Worm (Caenorhabditis elegans) whole organism, mixed stage, embryonic: ENCODE data around the gene fipr-1.

Experiments used
- ceh-43 ChIP-seq: fragments of 200-800 bp; sonication (Bioruptor generic); optimal IDR thresholded peaks from 2 replicates; lab custom pipeline; 2018; ENCODE audit warnings: mild to moderate bottlenecking, missing genetic modification characterization, moderate library complexity, missing compliant biosample characterization
- ceh-83 ChIP-seq: fragments of 200-800 bp; sonication (Bioruptor generic); optimal IDR thresholded peaks from 2 replicates; lab custom pipeline; 2018; ENCODE audit warnings: mild to moderate bottlenecking, missing genetic modification characterization, missing compliant biosample characterization
- nhr-237 ChIP-seq: fragments of 150-350 bp; optimal IDR thresholded peaks from 2 replicates; lab custom pipeline; 2014; ENCODE audit warnings: missing biosample characterization, missing genetic modification characterization
- nhr-28 ChIP-seq: fragments of 150-350 bp; optimal IDR thresholded peaks from 2 replicates; lab custom pipeline; 2014; ENCODE audit warnings: missing biosample characterization, missing genetic modification characterization
- pha-4 ChIP-seq: fragments of 150-350 bp; optimal IDR thresholded peaks from 2 replicates; lab custom pipeline; 2018; ENCODE audit warnings: missing biosample characterization, missing genetic modification reagents, missing genetic modification characterization
- sptf-1 ChIP-seq: sonication (generic microtip); optimal IDR thresholded peaks from 2 replicates; lab custom pipeline; 2017; ENCODE audit warnings: mild to moderate bottlenecking, missing genetic modification characterization, moderate library complexity, missing compliant biosample characterization
- unc-39 ChIP-seq: fragments of 150-350 bp; optimal IDR thresholded peaks from 2 replicates; lab custom pipeline; 2014; ENCODE audit warnings: missing biosample characterization, missing genetic modification characterization
- unc-62 ChIP-seq: fragments of 150-350 bp; optimal IDR thresholded peaks from 2 replicates; lab custom pipeline; 2014; ENCODE audit warnings: missing biosample characterization, missing genetic modification reagents, missing genetic modification characterization
- ztf-11 ChIP-seq: fragments of 150-350 bp; optimal IDR thresholded peaks from 2 replicates; lab custom pipeline; 2014; ENCODE audit warnings: missing biosample characterization, missing genetic modification characterization

- TF ChIP-seq nhr-237 (no peak), unc-39 (tag; lab: Kevin White, UChicago) (no peak), nhr-28 (no peak), unc-62 (GFP tag; lab: Kevin White, UChicago) (no peak), ceh-83 (GFP tag; lab: Kevin White, UChicago) (no peak), ceh-43 (GFP tag; lab: Kevin White, UChicago) (no peak), sptf-1 (no peak), ztf-11 (no peak), pha-4 (tag; lab: Kevin White, UChicago) (no peak)
These were observed 13.7 kb downstream of the fipr-1 start for ce11 chrV:12347854-12348253.
